Worm (Caenorhabditis elegans): ENCODE measurements around the gene C30A5.16.

Gene C30A5.16

ce11 chrIII:8227511-8227910, 9.5 kb downstream of the C30A5.16 start, which contains the start of gene fbxl-1 (continued):
- peak; percentile 30 for TF ChIP-seq ztf-7 (tag; optimal IDR thresholded peaks at IDR 0.05)
- TF ChIP-seq spr-3 (GFP tag; optimal IDR thresholded peaks at IDR 0.05), result no peak
- TF ChIP-seq snpc-4 (tag; optimal IDR thresholded peaks at IDR 0.05), result no peak
- TF ChIP-seq daf-16 (GFP tag; optimal IDR thresholded peaks at IDR 0.05), result no peak
- TF ChIP-seq daf-16 (tag; optimal IDR thresholded peaks at IDR 0.05), result peak; percentile 64
- peak; percentile 37 for TF ChIP-seq lin-13 (GFP tag; optimal IDR thresholded peaks at IDR 0.05)
- no peak for TF ChIP-seq zip-2 (tag; optimal IDR thresholded peaks at IDR 0.05)
- peak; percentile 78 for TF ChIP-seq ctbp-1 (GFP tag; IDR thresholded peaks at IDR 0.05)
- TF ChIP-seq F10B5.3 (tag; optimal IDR thresholded peaks at IDR 0.05), result no peak
- peak; percentile 16 for TF ChIP-seq dpl-1 (GFP tag; optimal IDR thresholded peaks at IDR 0.05)
- 0 out of 2 replicates have a peak, but pooled peaks have one; percentile 11 for TF ChIP-seq zfp-3 (GFP tag; conservative IDR thresholded peaks at IDR 0.05)
- TF ChIP-seq lim-7 (GFP tag; IDR thresholded peaks at IDR 0.05), result no peak
- TF ChIP-seq cey-2 (tag; optimal IDR thresholded peaks at IDR 0.05; ENCODE audit: borderline replicate concordance, insufficient read depth), result no peak
- peak; percentile 91 for TF ChIP-seq nhr-11 (tag; optimal IDR thresholded peaks at IDR 0.05)
- TF ChIP-seq skn-1 (tag; optimal IDR thresholded peaks at IDR 0.05), result no peak
- peak; percentile 86 for TF ChIP-seq dmd-6 (GFP tag; IDR thresholded peaks at IDR 0.05)
- TF ChIP-seq mxl-2 (GFP tag; conservative IDR thresholded peaks at IDR 0.05), result no peak
- peak; percentile 73 for TF ChIP-seq dve-1 (tag; optimal IDR thresholded peaks at IDR 0.05; ENCODE audit: insufficient read depth)
- TF ChIP-seq ceh-44 (GFP tag; IDR thresholded peaks at IDR 0.05), result no peak
- no peak for TF ChIP-seq ceh-82 (tag; optimal IDR thresholded peaks at IDR 0.05)
- peak; percentile 87 for TF ChIP-seq rbr-2 (tag; optimal IDR thresholded peaks at IDR 0.05)
- no peak for TF ChIP-seq lin-29 (GFP tag; IDR thresholded peaks at IDR 0.05)
- TF ChIP-seq fos-1 (tag; optimal IDR thresholded peaks at IDR 0.05), result no peak
- TF ChIP-seq mep-1 (tag; optimal IDR thresholded peaks at IDR 0.05), result peak; percentile 90
- no peak for TF ChIP-seq nhr-41 (GFP tag; IDR thresholded peaks at IDR 0.05)
- TF ChIP-seq set-16 (GFP tag; IDR thresholded peaks at IDR 0.05), result peak; percentile 89
- TF ChIP-seq lin-15B (tag; optimal IDR thresholded peaks at IDR 0.05), result no peak
- TF ChIP-seq nhr-102 (tag; optimal IDR thresholded peaks at IDR 0.05), result no peak
- TF ChIP-seq php-3 (GFP tag; IDR thresholded peaks at IDR 0.05), result 0 out of 2 replicates have a peak, but pooled peaks have one; percentile 39
- TF ChIP-seq ceh-28 (tag; optimal IDR thresholded peaks at IDR 0.05), result no peak
- TF ChIP-seq saeg-2 (GFP tag; IDR thresholded peaks at IDR 0.05), result no peak
- peak; percentile 59 for TF ChIP-seq lin-38 (GFP tag; IDR thresholded peaks at IDR 0.05)
- peak in 1 of 2 experiments; percentile 39 for TF ChIP-seq ZK546.5 (tag; optimal IDR thresholded peaks at IDR 0.05)
- TF ChIP-seq F37D6.2 (tag; optimal IDR thresholded peaks at IDR 0.05), result peak; percentile 73
- TF ChIP-seq spr-1 (tag; optimal IDR thresholded peaks at IDR 0.05), result peak; percentile 36
- TF ChIP-seq pqm-1 (tag; optimal IDR thresholded peaks at IDR 0.05), result peak; percentile 15

- TF ChIP-seq pqm-1 (tag; optimal IDR thresholded peaks at IDR 0.05) (no peak), unc-62 (GFP tag; optimal IDR thresholded peaks at IDR 0.05 in 1 of 2) (peak in 1 of 2 experiments; percentile 79), unc-62 (tag; optimal IDR thresholded peaks at IDR 0.05) (no peak), nhr-42 (GFP tag; IDR thresholded peaks at IDR 0.05) (0 out of 2 replicates have a peak, but pooled peaks have one; percentile 50), Y75B8A.6 (GFP tag; IDR thresholded peaks at IDR 0.05) (no peak), nhr-102 (tag; optimal IDR thresholded peaks at IDR 0.05) (no peak), nhr-77 (tag; optimal IDR thresholded peaks at IDR 0.05) (no peak), lin-13 (GFP tag; optimal IDR thresholded peaks at IDR 0.05) (no peak), Y5F2A.4 (GFP tag; optimal IDR thresholded peaks at IDR 0.05) (no peak), spr-1 (tag; optimal IDR thresholded peaks at IDR 0.05) (no peak), ZK546.5 (tag; optimal IDR thresholded peaks at IDR 0.05) (no peak), T20F7.1 (GFP tag; optimal IDR thresholded peaks at IDR 0.05) (no peak), fos-1 (tag; optimal IDR thresholded peaks at IDR 0.05) (no peak), aly-2 (tag; optimal IDR thresholded peaks at IDR 0.05) (no peak), egl-27 (tag; optimal IDR thresholded peaks at IDR 0.05) (no peak), dve-1 (tag; optimal IDR thresholded peaks at IDR 0.05; ENCODE audit: insufficient read depth) (no peak), hlh-30 (tag; optimal IDR thresholded peaks at IDR 0.05; ENCODE audit: insufficient read depth) (no peak)
These were observed 10.9 kb downstream of the C30A5.16 start for ce11 chrIII:8228916-8229315.
